Worm (Caenorhabditis elegans) whole organism, L4 larva: ENCODE measurements around the gene C07A4.3.

Source experiments
- F10B5.3 ChIP-seq: sonication (generic microtip); optimal IDR thresholded peaks from 2 replicates; lab custom pipeline; 2016; ENCODE audit warnings: mild to moderate bottlenecking, missing genetic modification characterization, missing compliant biosample characterization
- F49E8.2 ChIP-seq: sonication (generic microtip); optimal IDR thresholded peaks from 2 replicates; lab custom pipeline; 2016; ENCODE audit warnings: missing compliant biosample characterization, mild to moderate bottlenecking, missing genetic modification characterization, borderline replicate concordance
- R02D3.7 ChIP-seq: fragments of 150-350 bp; sonication (generic microtip); optimal IDR thresholded peaks from 3 replicates; lab custom pipeline; 2014; ENCODE audit warnings: missing biosample characterization, missing genetic modification characterization
- T20F7.1 ChIP-seq: fragments of 200-800 bp; sonication (Bioruptor generic); optimal IDR thresholded peaks from 2 replicates; lab custom pipeline; 2018; ENCODE audit warnings: mild to moderate bottlenecking, missing genetic modification characterization, missing compliant biosample characterization
- Y48G9A.11 ChIP-seq: fragments of 200-800 bp; sonication (Bioruptor generic); IDR thresholded peaks from 2 replicates; pipeline ENCODE4 v1.3.6; 2022; ENCODE audit warnings: missing genetic modification reagents, missing genetic modification characterization, missing compliant biosample characterization
- Y5F2A.4 ChIP-seq: fragments of 200-800 bp; sonication (Bioruptor generic); optimal IDR thresholded peaks from 2 replicates; lab custom pipeline; 2018; ENCODE audit warnings: mild to moderate bottlenecking, missing genetic modification characterization, missing compliant biosample characterization
- ZK337.2 ChIP-seq: fragments of 200-800 bp; sonication (Bioruptor generic); IDR thresholded peaks from 2 replicates; pipeline ENCODE4 v1.3.6; 2022; ENCODE audit warnings: missing genetic modification reagents, missing genetic modification characterization, missing compliant biosample characterization
- aha-1 ChIP-seq: fragments of 150-350 bp; peaks from one replicate; lab custom pipeline; 2014; ENCODE audit warnings: missing biosample characterization, missing genetic modification characterization
- ama-1 ChIP-seq: fragments of 150-350 bp; optimal IDR thresholded peaks from 2 replicates; lab custom pipeline; 2014; ENCODE audit warnings: inconsistent platforms, mixed read lengths
- ceh-20 ChIP-seq: fragments of 200-800 bp; sonication (Bioruptor generic); IDR thresholded peaks from 2 replicates; pipeline ENCODE4 v1.3.6; 2022; ENCODE audit warnings: missing genetic modification reagents, missing genetic modification characterization, missing compliant biosample characterization
- ceh-28 ChIP-seq: fragments of 150-350 bp; optimal IDR thresholded peaks from 2 replicates; lab custom pipeline; 2014; ENCODE audit warnings: missing biosample characterization, missing genetic modification reagents, missing genetic modification characterization
- ceh-62 ChIP-seq: sonication (generic microtip); optimal IDR thresholded peaks from 2 replicates; lab custom pipeline; 2017; ENCODE audit warnings: missing biosample characterization, missing genetic modification characterization
- daf-12 ChIP-seq: fragments of 150-350 bp; optimal IDR thresholded peaks from 2 replicates; lab custom pipeline; 2014; ENCODE audit warnings: missing biosample characterization, missing genetic modification reagents, missing genetic modification characterization
- daf-16 ChIP-seq, 3 experiments: sonication (generic microtip); optimal IDR thresholded peaks; 2 replicates each; lab custom pipeline; 2016 to 2017; ENCODE audit warnings: missing genetic modification characterization in 3 of 3, missing genetic modification reagents in 3 of 3, mild to moderate bottlenecking in 2 of 3, missing compliant biosample characterization in 2 of 3, missing biosample characterization in 1 of 3, moderate library complexity in 1 of 3
- daf-8 ChIP-seq: fragments of 200-800 bp; sonication (Bioruptor generic); IDR thresholded peaks from 2 replicates; pipeline ENCODE4 v1.3.6; 2022; ENCODE audit warnings: missing genetic modification characterization, missing compliant biosample characterization
- duxl-1 ChIP-seq: sonication (generic microtip); optimal IDR thresholded peaks from 2 replicates; lab custom pipeline; 2016; ENCODE audit warnings: mild to moderate bottlenecking, missing genetic modification characterization, moderate library complexity, missing compliant biosample characterization; ENCODE audit not compliant: poor library complexity
- egl-27 ChIP-seq: sonication (generic microtip); optimal IDR thresholded peaks from 3 replicates; lab custom pipeline; 2017; ENCODE audit warnings: missing biosample characterization, missing genetic modification reagents, missing genetic modification characterization
- fos-1 ChIP-seq: fragments of 150-350 bp; optimal IDR thresholded peaks from 2 replicates; lab custom pipeline; 2014; ENCODE audit warnings: missing biosample characterization, missing genetic modification characterization
- gei-8 ChIP-seq: fragments of 200-800 bp; sonication (Bioruptor generic); optimal IDR thresholded peaks from 2 replicates; lab custom pipeline; 2018; ENCODE audit warnings: mild to moderate bottlenecking, missing genetic modification characterization, missing compliant biosample characterization
- hif-1 ChIP-seq, 2 experiments: sonication (generic microtip); optimal IDR thresholded peaks; 2 replicates each; lab custom pipeline; 2016 to 2017; ENCODE audit warnings: missing compliant biosample characterization in 2 of 2, missing genetic modification characterization in 2 of 2, missing genetic modification reagents in 2 of 2, missing genotype in 2 of 2, mild to moderate bottlenecking in 1 of 2
- hlh-11 ChIP-seq: fragments of 200-800 bp; sonication (Bioruptor generic); optimal IDR thresholded peaks from 2 replicates; lab custom pipeline; 2018; ENCODE audit warnings: mild to moderate bottlenecking, missing genetic modification characterization, missing compliant biosample characterization
- hlh-30 ChIP-seq: sonication (generic microtip); optimal IDR thresholded peaks from 2 replicates; lab custom pipeline; 2017; ENCODE audit warnings: antibody characterized with exemption, mild to moderate bottlenecking, missing genetic modification characterization, missing compliant biosample characterization; ENCODE audit not compliant: insufficient read depth
- hmg-1.1 ChIP-seq: fragments of 200-800 bp; sonication (Bioruptor generic); IDR thresholded peaks from 2 replicates; pipeline ENCODE4 v1.3.6; 2022; ENCODE audit warnings: missing genetic modification reagents, missing genetic modification characterization, missing compliant biosample characterization
- lim-7 ChIP-seq: fragments of 200-800 bp; sonication (Bioruptor generic); IDR thresholded peaks from 2 replicates; pipeline ENCODE4 v1.3.6; 2022; ENCODE audit warnings: missing genetic modification characterization, missing compliant biosample characterization
- lin-13 ChIP-seq: fragments of 150-350 bp; optimal IDR thresholded peaks from 2 replicates; lab custom pipeline; 2014; ENCODE audit warnings: missing biosample characterization, missing genetic modification reagents, missing genetic modification characterization
- lin-29 ChIP-seq: fragments of 200-800 bp; sonication (Bioruptor generic); IDR thresholded peaks from 2 replicates; pipeline ENCODE4 v1.3.6; 2022; ENCODE audit warnings: missing genetic modification reagents, missing genetic modification characterization, missing compliant biosample characterization
- lir-3 ChIP-seq: sonication (generic microtip); optimal IDR thresholded peaks from 2 replicates; lab custom pipeline; 2016; ENCODE audit warnings: mild to moderate bottlenecking, missing genetic modification characterization, missing compliant biosample characterization
- madf-9 ChIP-seq: fragments of 200-800 bp; sonication (Bioruptor generic); conservative IDR thresholded peaks from 2 replicates; pipeline ENCODE4 v1.3.6; 2022; ENCODE audit warnings: missing genetic modification reagents, missing genetic modification characterization, missing compliant biosample characterization
- mdt-29 ChIP-seq: fragments of 200-800 bp; sonication (Bioruptor generic); IDR thresholded peaks from 2 replicates; pipeline ENCODE4 v1.3.6; 2022; ENCODE audit warnings: missing genetic modification reagents, missing genetic modification characterization, missing compliant biosample characterization
- mep-1 ChIP-seq: fragments of 150-350 bp; sonication (generic microtip); optimal IDR thresholded peaks from 3 replicates; lab custom pipeline; 2014; ENCODE audit warnings: missing biosample characterization, missing genetic modification characterization
- mxl-3 ChIP-seq: fragments of 200-800 bp; sonication (Bioruptor generic); optimal IDR thresholded peaks from 2 replicates; lab custom pipeline; 2018; ENCODE audit warnings: mild to moderate bottlenecking, missing genetic modification characterization, missing compliant biosample characterization
- nhr-10 ChIP-seq: fragments of 150-350 bp; optimal IDR thresholded peaks from 2 replicates; lab custom pipeline; 2014; ENCODE audit warnings: missing biosample characterization, missing genetic modification characterization
- nhr-25 ChIP-seq: sonication (generic microtip); optimal IDR thresholded peaks from 2 replicates; lab custom pipeline; 2017; ENCODE audit warnings: missing genetic modification characterization, mild to moderate bottlenecking, missing compliant biosample characterization, antibody characterized with exemption, moderate library complexity, borderline replicate concordance; ENCODE audit not compliant: insufficient read depth
- nhr-28 ChIP-seq: fragments of 150-350 bp; optimal IDR thresholded peaks from 2 replicates; lab custom pipeline; 2014; ENCODE audit warnings: missing biosample characterization, missing genetic modification characterization
- nhr-41 ChIP-seq: fragments of 200-800 bp; sonication (Bioruptor generic); IDR thresholded peaks from 2 replicates; pipeline ENCODE4 v1.3.6; 2022; ENCODE audit warnings: missing genetic modification reagents, missing genetic modification characterization, missing compliant biosample characterization
- nhr-6 ChIP-seq: fragments of 150-350 bp; optimal IDR thresholded peaks from 2 replicates; lab custom pipeline; 2014; ENCODE audit warnings: missing biosample characterization, missing genetic modification characterization
- nhr-77 ChIP-seq: fragments of 150-350 bp; optimal IDR thresholded peaks from 2 replicates; lab custom pipeline; 2014; ENCODE audit warnings: missing biosample characterization, missing genetic modification characterization
- pha-4 ChIP-seq, 2 experiments: fragments of 150-350 bp in 1 of 2; fragments of 200-800 bp in 1 of 2; sonication (Bioruptor generic) in 1 of 2; IDR thresholded peaks in 1 of 2; optimal IDR thresholded peaks in 1 of 2; 2 replicates each; pipeline versions ENCODE4 v1.3.6 to Lab custom; 2014 to 2022; ENCODE audit warnings: missing genetic modification characterization in 2 of 2, missing genetic modification reagents in 2 of 2, missing biosample characterization in 1 of 2, missing compliant biosample characterization in 1 of 2
- sdz-12 ChIP-seq: fragments of 200-800 bp; sonication (Bioruptor generic); optimal IDR thresholded peaks from 2 replicates; lab custom pipeline; 2018; ENCODE audit warnings: mild to moderate bottlenecking, missing genetic modification characterization, missing compliant biosample characterization
- skn-1 ChIP-seq: fragments of 150-350 bp; optimal IDR thresholded peaks from 2 replicates; lab custom pipeline; 2014; ENCODE audit warnings: missing biosample characterization, missing genetic modification characterization
- spr-3 ChIP-seq: fragments of 200-800 bp; sonication (Bioruptor generic); optimal IDR thresholded peaks from 2 replicates; lab custom pipeline; 2018; ENCODE audit warnings: mild to moderate bottlenecking, missing genetic modification characterization, missing compliant biosample characterization
- tra-1 ChIP-seq: fragments of 200-800 bp; sonication (Bioruptor generic); IDR thresholded peaks from 2 replicates; pipeline ENCODE4 v1.3.6; 2022; ENCODE audit warnings: missing genetic modification reagents, missing genetic modification characterization, missing compliant biosample characterization
- unc-62 ChIP-seq, 3 experiments: fragments of 150-350 bp in 1 of 3; sonication (generic microtip); optimal IDR thresholded peaks in 2 of 3; peaks in 1 of 3; 1 replicate in 1 of 3; 2 replicates in 2 of 3; lab custom pipeline; 2014 to 2017; ENCODE audit warnings: missing biosample characterization in 3 of 3, missing genetic modification characterization in 3 of 3, missing genetic modification reagents in 3 of 3, missing genotype in 1 of 3
- zag-1 ChIP-seq: fragments of 150-350 bp; optimal IDR thresholded peaks from 2 replicates; lab custom pipeline; 2014; ENCODE audit warnings: missing biosample characterization, missing genetic modification characterization
- zfp-3 ChIP-seq: fragments of 200-800 bp; sonication (Bioruptor generic); conservative IDR thresholded peaks from 2 replicates; pipeline ENCODE4 v1.3.6; 2022; ENCODE audit warnings: missing genetic modification reagents, missing genetic modification characterization, missing compliant biosample characterization
- zip-2 ChIP-seq: fragments of 150-350 bp; optimal IDR thresholded peaks from 2 replicates; lab custom pipeline; 2014; ENCODE audit warnings: missing biosample characterization, missing genetic modification characterization
- ztf-7 ChIP-seq: fragments of 150-350 bp; optimal IDR thresholded peaks from 2 replicates; lab custom pipeline; 2014; ENCODE audit warnings: missing biosample characterization, missing genetic modification characterization

C07A4.3 gene

ce11 chrX:10218779-10219178 is 44.0 kb downstream of the C07A4.3 start, which contains the start of gene F44A6.5 (continued):
- TF ChIP-seq pha-4 (GFP tag; IDR thresholded peaks at IDR 0.05; lab: Robert Waterston, UW) (no peak), pha-4 (tag; optimal IDR thresholded peaks at IDR 0.05; lab: Kevin White, UChicago) (no peak), daf-12 (tag; lab: Kevin White, UChicago) (no peak), hif-1 (tag; optimal IDR thresholded peaks at IDR 0.05; lab: Kevin White, UChicago) (peak in 1 of 2 experiments; percentile 71), nhr-25 (tag; lab: Kevin White, UChicago) (no peak), R02D3.7 (tag; lab: Kevin White, UChicago) (no peak), ceh-28 (tag; lab: Kevin White, UChicago) (no peak), T20F7.1 (GFP tag; lab: Kevin White, UChicago) (peak; percentile 41), tra-1 (GFP tag; lab: Robert Waterston, UW) (no peak), F49E8.2 (tag; lab: Kevin White, UChicago) (no peak), duxl-1 (no peak), skn-1 (no peak), hlh-30 (tag; lab: Kevin White, UChicago) (peak; percentile 91), Y48G9A.11 (GFP tag; lab: Robert Waterston, UW) (no peak), ZK337.2 (GFP tag; lab: Robert Waterston, UW) (no peak), daf-16 (GFP tag; optimal IDR thresholded peaks at IDR 0.05; lab: Kevin White, UChicago) (no peak), daf-16 (tag; optimal IDR thresholded peaks at IDR 0.05; lab: Kevin White, UChicago) (peak; percentile 90), F10B5.3 (tag; lab: Kevin White, UChicago) (no peak), lin-13 (no peak), mep-1 (tag; lab: Kevin White, UChicago) (peak; percentile 70), ztf-7 (tag; lab: Kevin White, UChicago) (peak; percentile 20), mdt-29 (GFP tag; lab: Robert Waterston, UW) (0 out of 2 replicates have a peak, but pooled peaks have one; percentile 33), hlh-11 (peak; percentile 86), ceh-62 (tag; lab: Kevin White, UChicago) (no peak), daf-8 (GFP tag; lab: Robert Waterston, UW) (no peak), lin-29 (GFP tag; lab: Robert Waterston, UW) (no peak), zip-2 (no peak), lir-3 (tag; lab: Kevin White, UChicago) (no peak), nhr-41 (GFP tag; lab: Robert Waterston, UW) (no peak), hmg-1.1 (GFP tag; lab: Robert Waterston, UW) (no peak), aha-1 (peak; percentile 8), spr-3 (GFP tag; lab: Kevin White, UChicago) (no peak), zfp-3 (no peak), nhr-10 (tag; lab: Kevin White, UChicago) (no peak), nhr-6 (tag; lab: Kevin White, UChicago) (no peak), fos-1 (tag; lab: Kevin White, UChicago) (no peak), lim-7 (GFP tag; lab: Robert Waterston, UW) (no peak), gei-8 (GFP tag; lab: Kevin White, UChicago) (no peak), Y5F2A.4 (GFP tag; lab: Kevin White, UChicago) (no peak), egl-27 (tag; lab: Kevin White, UChicago) (no peak), ceh-20 (GFP tag; lab: Robert Waterston, UW) (no peak), nhr-77 (tag; lab: Kevin White, UChicago) (no peak), nhr-28 (tag; lab: Kevin White, UChicago) (peak; percentile 89), ama-1 (lab: Kevin White, UChicago) (no peak), unc-62 (GFP tag; optimal IDR thresholded peaks at IDR 0.05 in 1 of 2; lab: Kevin White, UChicago) (peak in 1 of 2 experiments; percentile 15), unc-62 (tag; optimal IDR thresholded peaks at IDR 0.05; lab: Kevin White, UChicago) (no peak), madf-9 (GFP tag; lab: Robert Waterston, UW) (no peak), zag-1 (tag; lab: Kevin White, UChicago) (no peak), mxl-3 (peak; percentile 20), sdz-12 (GFP tag; lab: Kevin White, UChicago) (no peak)
